Worm (Caenorhabditis elegans): Measurements from ENCODE around the gene ZC317.7.

DNA sequence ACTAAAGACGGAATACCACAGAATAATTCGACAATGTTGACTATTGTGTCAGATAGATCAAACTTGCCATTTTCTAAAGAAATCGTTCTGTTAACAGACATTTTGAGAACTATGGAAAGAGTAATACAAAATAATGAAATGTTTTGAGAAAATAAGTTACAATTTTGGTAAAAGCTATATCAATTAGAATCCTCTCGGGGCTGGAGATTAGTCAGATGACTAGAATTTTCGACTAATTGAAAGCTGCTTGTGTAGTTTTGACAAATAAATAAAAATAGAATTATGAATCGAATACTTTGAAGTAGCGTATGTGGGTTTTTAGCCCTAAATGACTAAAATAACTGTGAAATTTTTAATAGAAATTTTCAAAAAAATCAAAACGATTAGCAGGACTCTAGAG lies 14.0 kb upstream of the ZC317.7 start, which contains the start of gene srg-65:
- no peak for TF ChIP-seq dao-5 (tag; optimal IDR thresholded peaks at IDR 0.05)
- TF ChIP-seq W03F9.2 (tag; optimal IDR thresholded peaks at IDR 0.05), result no peak
